Worm (Caenorhabditis elegans) whole organism, L4 larva: Measurements from ENCODE around the gene nas-3.
"Not testable (repeated sequence)": the region's sequence is repeated elsewhere in the genome, so short reads cannot be mapped to it uniquely, and the experiment has no call there.

ENCODE experiments used
- daf-8 ChIP-seq: fragments of 200-800 bp; sonication (Bioruptor generic); IDR thresholded peaks from 2 replicates; pipeline ENCODE4 v1.3.6; 2022; ENCODE audit warnings: missing genetic modification characterization, missing compliant biosample characterization
- dmd-8 ChIP-seq: fragments of 200-800 bp; sonication (Bioruptor generic); IDR thresholded peaks from 2 replicates; pipeline ENCODE4 v1.3.6; 2022; ENCODE audit warnings: missing genetic modification characterization, missing compliant biosample characterization
- dve-1 ChIP-seq: sonication (generic microtip); optimal IDR thresholded peaks from 2 replicates; lab custom pipeline; 2017; ENCODE audit warnings: antibody characterized with exemption, mild to moderate bottlenecking, missing genetic modification characterization, missing compliant biosample characterization; ENCODE audit not compliant: insufficient read depth
- egl-27 ChIP-seq: sonication (generic microtip); optimal IDR thresholded peaks from 3 replicates; lab custom pipeline; 2017; ENCODE audit warnings: missing biosample characterization, missing genetic modification reagents, missing genetic modification characterization
- hlh-30 ChIP-seq: sonication (generic microtip); optimal IDR thresholded peaks from 2 replicates; lab custom pipeline; 2017; ENCODE audit warnings: antibody characterized with exemption, mild to moderate bottlenecking, missing genetic modification characterization, missing compliant biosample characterization; ENCODE audit not compliant: insufficient read depth
- lin-13 ChIP-seq: fragments of 150-350 bp; optimal IDR thresholded peaks from 2 replicates; lab custom pipeline; 2014; ENCODE audit warnings: missing biosample characterization, missing genetic modification reagents, missing genetic modification characterization
- nhr-11 ChIP-seq: fragments of 150-350 bp; optimal IDR thresholded peaks from 2 replicates; lab custom pipeline; 2014; ENCODE audit warnings: missing biosample characterization, missing genetic modification characterization
- nhr-28 ChIP-seq: fragments of 150-350 bp; optimal IDR thresholded peaks from 2 replicates; lab custom pipeline; 2014; ENCODE audit warnings: missing biosample characterization, missing genetic modification characterization
- set-16 ChIP-seq: fragments of 200-800 bp; sonication (Bioruptor generic); IDR thresholded peaks from 2 replicates; pipeline ENCODE4 v1.3.6; 2022; ENCODE audit warnings: missing genetic modification reagents, missing genetic modification characterization, missing compliant biosample characterization
- spr-1 ChIP-seq: sonication (generic microtip); optimal IDR thresholded peaks from 2 replicates; lab custom pipeline; 2016; ENCODE audit warnings: mild to moderate bottlenecking, missing genetic modification characterization, missing compliant biosample characterization
- unc-39 ChIP-seq: sonication (generic microtip); optimal IDR thresholded peaks from 2 replicates; lab custom pipeline; 2017; ENCODE audit warnings: missing biosample characterization, missing genetic modification characterization
- unc-62 ChIP-seq, 3 experiments: fragments of 150-350 bp in 1 of 3; sonication (generic microtip); optimal IDR thresholded peaks in 2 of 3; peaks in 1 of 3; 1 replicate in 1 of 3; 2 replicates in 2 of 3; lab custom pipeline; 2014 to 2017; ENCODE audit warnings: missing biosample characterization in 3 of 3, missing genetic modification characterization in 3 of 3, missing genetic modification reagents in 3 of 3, missing genotype in 1 of 3
- ztf-11 ChIP-seq: fragments of 150-350 bp; optimal IDR thresholded peaks from 2 replicates; lab custom pipeline; 2014; ENCODE audit warnings: missing biosample characterization, missing genetic modification characterization

DNA sequence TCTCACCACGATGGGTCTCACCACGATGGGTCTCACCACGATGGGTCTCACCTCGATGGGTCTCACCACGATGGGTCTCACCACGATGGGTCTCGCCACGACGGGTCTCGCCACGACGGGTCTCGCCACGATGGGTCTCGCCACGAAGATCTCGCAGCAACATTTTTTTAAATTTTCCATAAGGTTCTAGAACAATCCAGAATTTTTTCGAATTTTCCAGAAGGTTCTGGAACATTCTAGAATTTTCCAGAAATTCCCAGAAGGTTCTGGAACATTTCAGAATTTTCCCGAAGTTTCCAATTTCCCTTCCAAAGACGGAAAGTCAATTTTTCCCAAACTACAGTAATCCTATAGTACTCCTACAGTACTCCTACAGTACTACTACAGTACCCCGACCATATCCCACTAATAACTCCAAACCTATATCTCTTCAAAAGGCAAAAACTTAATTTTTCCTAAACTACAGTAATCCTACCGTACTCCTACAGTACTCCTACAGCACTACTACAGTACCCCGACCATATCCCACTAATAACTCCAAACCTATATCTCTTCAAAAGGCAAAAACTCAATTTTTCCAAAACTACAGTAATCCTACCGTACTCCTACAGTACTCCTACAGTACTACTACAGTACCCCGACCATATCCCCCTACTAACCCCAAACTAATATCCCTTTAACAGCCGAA is 38.5 kb upstream of the nas-3 start, which contains the start of gene Y54B9A.1:
- TF ChIP-seq unc-62 (GFP tag; optimal IDR thresholded peaks at IDR 0.05 in 1 of 2; lab: Kevin White, UChicago); unc-62 (tag; optimal IDR thresholded peaks at IDR 0.05; lab: Kevin White, UChicago); lin-13; nhr-28 (tag; lab: Kevin White, UChicago); unc-39 (tag; lab: Kevin White, UChicago); nhr-11 (tag; lab: Kevin White, UChicago); set-16 (GFP tag; lab: Robert Waterston, UW); dmd-8; spr-1 (tag; lab: Kevin White, UChicago); egl-27 (tag; lab: Kevin White, UChicago); dve-1 (tag; lab: Kevin White, UChicago); daf-8 (GFP tag; lab: Robert Waterston, UW); ztf-11; hlh-30: not testable (repeated sequence)
